Fruit fly (Drosophila melanogaster): ENCODE data around the gene ATPsynCF6.

ATPsynCF6 gene

DNA sequence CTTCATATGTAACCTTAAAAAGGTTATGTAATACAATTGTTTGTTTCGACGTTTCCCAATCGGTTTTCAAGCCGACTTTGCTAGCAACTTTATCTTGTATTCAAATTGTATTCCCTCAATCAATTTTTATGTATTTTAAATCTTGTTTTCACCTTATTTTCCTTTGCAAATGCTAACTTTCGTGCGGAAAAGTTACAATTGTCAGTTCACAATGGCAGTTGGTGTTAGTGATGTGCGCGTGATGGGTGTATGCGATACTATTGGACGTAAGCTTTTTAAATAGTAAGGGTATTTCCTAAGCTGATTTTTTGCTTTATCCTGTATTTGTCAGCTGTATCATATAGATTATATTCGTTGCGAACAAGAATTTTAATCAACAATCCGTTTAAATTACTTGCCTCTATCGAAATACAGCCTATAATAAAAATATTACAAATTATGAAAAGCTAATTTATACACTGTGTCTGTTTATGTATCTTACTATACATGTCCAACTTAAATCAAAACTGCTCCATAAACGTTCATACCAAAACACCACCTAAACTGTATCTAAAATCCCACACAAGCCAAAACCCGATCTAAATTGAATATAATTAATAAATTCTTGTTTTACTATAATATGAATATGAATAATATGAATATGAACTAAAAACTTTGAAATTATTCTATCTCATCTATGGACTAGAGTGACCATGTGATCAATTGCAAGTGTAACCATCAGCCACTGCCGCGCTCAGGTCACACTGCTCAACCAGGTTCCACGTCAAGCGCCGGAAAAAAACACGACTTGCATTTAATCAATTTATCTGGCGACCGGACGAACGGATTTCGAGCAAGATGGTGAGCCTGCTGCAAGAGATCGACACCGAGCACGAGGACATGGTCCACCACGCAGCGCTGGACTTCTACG is at the start of gene ATPsynCF6, which contains the start of gene Sec13:
Gene ATPsynCF6 (minus strand): TSS at position 236 of the 910 bp plus-strand sequence.
Gene Sec13 (plus strand): TSS at position 450 of the 910 bp plus-strand sequence.
- TF ChIP-seq fru (GFP tag; optimal IDR thresholded peaks at IDR 0.05): peak; percentile 25
- no peak for TF ChIP-seq sv (GFP tag; optimal IDR thresholded peaks at IDR 0.05)
- TF ChIP-seq Sp1 (GFP tag; optimal IDR thresholded peaks at IDR 0.05): peak; percentile 44
- TF ChIP-seq CG9705 (GFP tag; optimal IDR thresholded peaks at IDR 0.05): peak; percentile 53
- peak; percentile 52 for TF ChIP-seq rgr (GFP tag; optimal IDR thresholded peaks at IDR 0.05)
- no peak for TF ChIP-seq brk (GFP tag; optimal IDR thresholded peaks at IDR 0.05)
- TF ChIP-seq GATAd (GFP tag; optimal IDR thresholded peaks at IDR 0.05): no peak
- no peak for TF ChIP-seq Abd-B (GFP tag; optimal IDR thresholded peaks at IDR 0.05)
- no peak for TF ChIP-seq pan (optimal IDR thresholded peaks at IDR 0.05)
- no peak for TF ChIP-seq jim (GFP tag; optimal IDR thresholded peaks at IDR 0.05)
- TF ChIP-seq foxo (GFP tag; optimal IDR thresholded peaks at IDR 0.05): peak in 1 of 2 experiments; percentile 77
- no peak for TF ChIP-seq Jra (GFP tag; optimal IDR thresholded peaks at IDR 0.05)
- no peak for TF ChIP-seq CrebA (GFP tag; optimal IDR thresholded peaks at IDR 0.05; ENCODE audit: borderline replicate concordance)
- TF ChIP-seq tai (GFP tag; optimal IDR thresholded peaks at IDR 0.05): no peak
- TF ChIP-seq Myc (optimal IDR thresholded peaks at IDR 0.05): peak; percentile 36
- TF ChIP-seq dmrt93B (GFP tag; optimal IDR thresholded peaks at IDR 0.05): no peak
- TF ChIP-seq usp (GFP tag; optimal IDR thresholded peaks at IDR 0.05): no peak
- no peak for TF ChIP-seq lola (GFP tag; optimal IDR thresholded peaks at IDR 0.05)
- no peak for TF ChIP-seq Dfd (GFP tag; optimal IDR thresholded peaks at IDR 0.05)
- no peak for TF ChIP-seq N (GFP tag; optimal IDR thresholded peaks at IDR 0.05)
- peak; percentile 48 for TF ChIP-seq h (GFP tag; optimal IDR thresholded peaks at IDR 0.05)
- TF ChIP-seq Mio (GFP tag; optimal IDR thresholded peaks at IDR 0.05): no peak
- no peak for TF ChIP-seq psq (GFP tag; optimal IDR thresholded peaks at IDR 0.05)
- no peak for TF ChIP-seq dl (GFP tag; optimal IDR thresholded peaks at IDR 0.05; ENCODE audit: insufficient read depth in 1 of 2, partially characterized antibody in 2 of 2)
- no peak for TF ChIP-seq OdsH (GFP tag; optimal IDR thresholded peaks at IDR 0.05)
- no peak for TF ChIP-seq dsf (GFP tag; optimal IDR thresholded peaks at IDR 0.05; ENCODE audit: borderline replicate concordance)
- TF ChIP-seq woc (GFP tag; optimal IDR thresholded peaks at IDR 0.05): peak; percentile 58
- no peak for TF ChIP-seq Dif (GFP tag; optimal IDR thresholded peaks at IDR 0.05; ENCODE audit: partially characterized antibody)
- no peak for TF ChIP-seq CG32264 (GFP tag; optimal IDR thresholded peaks at IDR 0.05)
- TF ChIP-seq Hr78 (GFP tag; optimal IDR thresholded peaks at IDR 0.05): no peak
- TF ChIP-seq HLH106 (tag; optimal IDR thresholded peaks at IDR 0.05): peak; percentile 57
- TF ChIP-seq br (GFP tag; optimal IDR thresholded peaks at IDR 0.05): no peak
- TF ChIP-seq sage (GFP tag; optimal IDR thresholded peaks at IDR 0.05): peak; percentile 68
- TF ChIP-seq Vsx2 (GFP tag; optimal IDR thresholded peaks at IDR 0.05; ENCODE audit: partially characterized antibody): no peak
- peak; percentile 53 for TF ChIP-seq Hr83 (GFP tag; optimal IDR thresholded peaks at IDR 0.05; ENCODE audit: poor library complexity, severe bottlenecking)
- no peak for TF ChIP-seq Hnf4 (GFP tag; optimal IDR thresholded peaks at IDR 0.05)
- TF ChIP-seq ey (GFP tag; optimal IDR thresholded peaks at IDR 0.05): peak; percentile 14
- TF ChIP-seq Rel (GFP tag; optimal IDR thresholded peaks at IDR 0.05): no peak
- TF ChIP-seq Rel (tag; optimal IDR thresholded peaks at IDR 0.05): no peak

dm6 chr3R:23405209-23405608 is 49.3 kb upstream of the ATPsynCF6 start, which contains the start of gene Ir94e:
Gene Ir94e, plus strand, starts transcription at chr3R:23405509.
- TF ChIP-seq dsf (GFP tag; optimal IDR thresholded peaks at IDR 0.05; ENCODE audit: borderline replicate concordance): no peak
